Worm (Caenorhabditis elegans) whole organism, L4/young adult: Measurements from ENCODE around the gene flp-25.

Experiments
- W03F9.2 ChIP-seq: fragments of 150-350 bp; optimal IDR thresholded peaks from 2 replicates; lab custom pipeline; 2014; ENCODE audit warnings: missing biosample characterization, missing genetic modification characterization
- dao-5 ChIP-seq: sonication (generic microtip); optimal IDR thresholded peaks from 2 replicates; lab custom pipeline; 2016; ENCODE audit warnings: missing genotype, missing genetic modification characterization, moderate library complexity, missing compliant biosample characterization
- him-1 ChIP-seq: sonication (generic microtip); optimal IDR thresholded peaks from 2 replicates; lab custom pipeline; 2016; ENCODE audit warnings: missing genotype, missing genetic modification reagents, missing genetic modification characterization, missing compliant biosample characterization

DNA sequence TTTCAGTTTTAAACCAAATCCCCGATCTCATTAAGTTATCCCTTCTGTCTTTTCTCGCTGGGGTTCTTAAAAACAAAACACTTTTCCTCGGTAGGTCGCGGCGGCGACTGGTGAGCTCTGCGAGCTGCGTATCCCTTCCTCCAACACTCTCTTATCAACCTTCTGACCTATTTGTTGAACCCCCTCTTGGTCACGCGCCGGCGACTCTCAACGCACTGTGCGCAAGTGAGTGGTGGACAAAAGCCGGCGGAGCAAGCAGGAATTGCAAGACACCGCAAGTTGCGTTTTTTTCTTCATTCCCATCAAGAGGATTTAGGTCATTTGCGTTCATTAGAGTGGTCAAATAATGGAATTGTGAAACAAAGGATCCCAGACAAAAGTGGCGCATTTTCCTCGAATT lies 7.5 kb upstream of the flp-25 start:
- no peak for TF ChIP-seq dao-5 (tag; lab: Kevin White, UChicago)
- TF ChIP-seq W03F9.2 (tag; lab: Kevin White, UChicago): no peak
- TF ChIP-seq him-1 (tag; lab: Kevin White, UChicago): no peak
